Worm (Caenorhabditis elegans): ENCODE data around the gene fkb-4.

The fkb-4 gene

ce11 chrV:12751495-12752050 is 35.4 kb downstream of the fkb-4 start, which contains the start of gene C15C8.6:
Gene C15C8.6 (minus strand): TSS chrV:12751545.
- TF ChIP-seq ceh-58 (GFP tag; IDR thresholded peaks at IDR 0.05) (no peak), madf-6 (GFP tag; IDR thresholded peaks at IDR 0.05) (no peak), nhr-179 (tag; optimal IDR thresholded peaks at IDR 0.05) (no peak), egl-44 (GFP tag; IDR thresholded peaks at IDR 0.05) (no peak), bed-2 (GFP tag; IDR thresholded peaks at IDR 0.05) (no peak), Y53G8AR.9 (GFP tag; conservative IDR thresholded peaks at IDR 0.05) (no peak), nfya-2 (GFP tag; IDR thresholded peaks at IDR 0.05) (no peak), F57A8.1 (GFP tag; optimal IDR thresholded peaks at IDR 0.05) (no peak), attf-5 (GFP tag; optimal IDR thresholded peaks at IDR 0.05) (no peak), Y67H2A.10 (GFP tag; conservative IDR thresholded peaks at IDR 0.05) (no peak), aptf-3 (GFP tag; IDR thresholded peaks at IDR 0.05) (no peak), sptf-2 (GFP tag; optimal IDR thresholded peaks at IDR 0.05) (no peak)

DNA sequence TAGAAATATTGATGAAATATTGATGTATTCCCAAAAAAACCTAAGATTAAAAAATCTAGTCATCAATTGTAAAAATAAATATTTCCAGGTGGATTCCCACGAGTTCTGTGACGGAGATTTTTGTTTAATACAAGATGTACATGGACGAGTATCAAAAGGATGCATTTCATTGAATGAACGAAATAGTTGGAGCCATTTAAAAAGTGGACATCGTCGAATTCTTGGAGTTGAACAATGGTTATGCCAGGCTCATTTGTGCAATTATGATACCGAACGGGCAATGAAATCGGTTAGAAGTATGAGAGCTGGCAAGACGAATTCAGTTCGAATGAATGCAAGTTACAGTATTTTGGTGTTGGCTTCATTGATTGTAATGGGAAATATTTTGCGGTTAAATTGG is 37.4 kb downstream of the fkb-4 start:
- TF ChIP-seq hmg-1.2 (GFP tag; IDR thresholded peaks at IDR 0.05): no peak
- TF ChIP-seq cebp-2 (GFP tag; IDR thresholded peaks at IDR 0.05): no peak
- no peak for TF ChIP-seq attf-3 (GFP tag; conservative IDR thresholded peaks at IDR 0.05)
- no peak for TF ChIP-seq mcd-1 (GFP tag; IDR thresholded peaks at IDR 0.05)
- no peak for TF ChIP-seq lsy-27 (tag; optimal IDR thresholded peaks at IDR 0.05; ENCODE audit: borderline replicate concordance, insufficient read depth)
- TF ChIP-seq B0336.3 (GFP tag; IDR thresholded peaks at IDR 0.05): no peak
- no peak for TF ChIP-seq nfyb-1 (GFP tag; IDR thresholded peaks at IDR 0.05)
- TF ChIP-seq F10E7.11 (tag; optimal IDR thresholded peaks at IDR 0.05): no peak
- TF ChIP-seq attf-6 (GFP tag; IDR thresholded peaks at IDR 0.05): no peak
- TF ChIP-seq ceh-27 (GFP tag; optimal IDR thresholded peaks at IDR 0.05): no peak
- TF ChIP-seq lin-54 (GFP tag; optimal IDR thresholded peaks at IDR 0.05): no peak
- TF ChIP-seq die-1 (tag; optimal IDR thresholded peaks at IDR 0.05): no peak

DNA sequence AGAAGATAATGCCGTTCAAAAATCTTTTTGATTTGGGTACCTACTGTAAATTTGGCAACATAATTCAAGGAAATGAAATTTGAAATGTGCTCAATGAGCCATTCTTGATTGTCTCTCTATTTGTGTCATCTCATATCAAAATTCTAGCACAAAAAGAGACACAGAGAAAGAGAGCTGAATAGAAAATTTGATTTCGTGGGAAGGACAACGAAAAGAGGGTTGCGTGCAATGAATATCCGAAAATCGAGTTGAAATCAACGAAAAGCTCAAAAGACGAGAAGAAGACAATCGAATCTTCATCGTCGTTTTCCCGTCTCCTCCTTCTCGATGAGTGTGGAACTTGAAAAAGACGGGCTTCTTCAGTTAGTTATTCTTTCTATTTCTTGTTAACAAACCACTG is 39.1 kb downstream of the fkb-4 start, which contains the start of gene C15C8.5:
Gene C15C8.5, plus strand, starts transcription at position 152 of the 400 bp plus-strand sequence.
- TF ChIP-seq hlh-26 (GFP tag; conservative IDR thresholded peaks at IDR 0.05): no peak
- TF ChIP-seq nhr-179 (tag; optimal IDR thresholded peaks at IDR 0.05): no peak
- TF ChIP-seq dox-1 (GFP tag; IDR thresholded peaks at IDR 0.05): no peak
- TF ChIP-seq nhr-90 (tag; optimal IDR thresholded peaks at IDR 0.05): no peak
- no peak for TF ChIP-seq egl-44 (GFP tag; IDR thresholded peaks at IDR 0.05)
- TF ChIP-seq B0019.2 (GFP tag; conservative IDR thresholded peaks at IDR 0.05): no peak
- TF ChIP-seq F37B4.10 (GFP tag; IDR thresholded peaks at IDR 0.05): no peak
- TF ChIP-seq Y56A3A.18 (GFP tag; IDR thresholded peaks at IDR 0.05): no peak
- TF ChIP-seq somi-1 (GFP tag; optimal IDR thresholded peaks at IDR 0.05): no peak

DNA sequence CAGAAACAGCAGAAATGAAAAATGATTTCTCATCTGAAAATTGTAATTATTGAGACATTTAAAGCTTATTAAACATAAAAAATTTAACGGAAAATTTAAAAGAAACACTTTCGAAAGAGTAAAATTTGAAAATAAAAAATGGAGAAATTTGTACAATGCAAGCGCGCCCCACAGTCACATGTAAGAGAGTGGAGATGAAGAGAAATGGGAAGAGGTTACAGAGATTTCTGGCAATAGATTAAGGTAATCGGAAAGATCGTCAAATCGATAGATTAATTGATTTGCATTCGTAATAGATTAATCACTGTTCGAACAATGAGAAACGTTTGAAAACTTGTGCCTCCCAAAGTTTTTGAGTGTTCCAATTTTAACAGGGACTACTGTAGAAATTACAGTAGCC is 39.5 kb downstream of the fkb-4 start, which contains the start of gene C15C8.4:
Gene C15C8.4, minus strand, starts transcription at position 33 of the 400 bp plus-strand sequence.
- no peak for TF ChIP-seq F37B4.10 (GFP tag; IDR thresholded peaks at IDR 0.05)
- no peak for TF ChIP-seq snpc-1.1 (tag; optimal IDR thresholded peaks at IDR 0.05; ENCODE audit: insufficient read depth)
- TF ChIP-seq tbp1 (GFP tag; optimal IDR thresholded peaks at IDR 0.05): no peak
- TF ChIP-seq F22D6.2 (tag; optimal IDR thresholded peaks at IDR 0.05): no peak
- no peak for TF ChIP-seq egl-44 (GFP tag; IDR thresholded peaks at IDR 0.05)
- no peak for TF ChIP-seq nhr-80 (tag; optimal IDR thresholded peaks at IDR 0.05)
- no peak for TF ChIP-seq B0019.2 (GFP tag; conservative IDR thresholded peaks at IDR 0.05)
- TF ChIP-seq Y67H2A.10 (GFP tag; conservative IDR thresholded peaks at IDR 0.05): no peak
- no peak for TF ChIP-seq Y53F4B.3 (GFP tag; IDR thresholded peaks at IDR 0.05)

All from whole organism, young adult.